Worm (Caenorhabditis elegans) whole organism, L1 larva: ENCODE results near the gene sre-37.
A peak's percentile ranks its signal among the peaks of the same experiment; 100 is the strongest.

Experiments used
- C16A3.4 ChIP-seq: fragments of 150-350 bp; optimal IDR thresholded peaks from 2 replicates; lab custom pipeline; 2014; ENCODE audit warnings: missing biosample characterization, missing genetic modification characterization
- C34B4.2 ChIP-seq: sonication (generic microtip); optimal IDR thresholded peaks from 2 replicates; lab custom pipeline; 2017; ENCODE audit warnings: mild to moderate bottlenecking, missing genetic modification characterization, missing compliant biosample characterization
- F16B12.6 ChIP-seq: fragments of 150-350 bp; optimal IDR thresholded peaks from 2 replicates; lab custom pipeline; 2014; ENCODE audit warnings: missing biosample characterization, missing genetic modification characterization
- Y116A8C.19 ChIP-seq: sonication (generic microtip); optimal IDR thresholded peaks from 2 replicates; lab custom pipeline; 2016; ENCODE audit warnings: missing compliant biosample characterization, missing genetic modification characterization, borderline replicate concordance
- aha-1 ChIP-seq: fragments of 150-350 bp; optimal IDR thresholded peaks from 2 replicates; lab custom pipeline; 2014; ENCODE audit warnings: missing biosample characterization, missing genetic modification characterization
- alr-1 ChIP-seq: fragments of 200-800 bp; sonication (Bioruptor generic); optimal IDR thresholded peaks from 2 replicates; lab custom pipeline; 2018; ENCODE audit warnings: borderline replicate concordance, mild to moderate bottlenecking, missing genetic modification characterization, missing compliant biosample characterization
- ama-1 ChIP-seq: fragments of 150-350 bp; optimal IDR thresholded peaks from 2 replicates; lab custom pipeline; 2014
- blmp-1 ChIP-seq: fragments of 150-350 bp; optimal IDR thresholded peaks from 2 replicates; lab custom pipeline; 2014; ENCODE audit warnings: missing biosample characterization, missing genetic modification characterization
- ceh-8 ChIP-seq: fragments of 200-800 bp; sonication (Bioruptor generic); optimal IDR thresholded peaks from 2 replicates; lab custom pipeline; 2018; ENCODE audit warnings: mild to moderate bottlenecking, missing genetic modification characterization, moderate library complexity, missing compliant biosample characterization
- ceh-82 ChIP-seq, 3 experiments: fragments of 150-350 bp in 1 of 3; sonication (generic microtip) in 2 of 3; optimal IDR thresholded peaks; 2 replicates each; lab custom pipeline; 2014 to 2017; ENCODE audit warnings: missing biosample characterization in 3 of 3, missing genetic modification characterization in 3 of 3
- dpl-1 ChIP-seq, 3 experiments: fragments of 150-350 bp in 2 of 3; sonication (generic microtip) in 1 of 3; optimal IDR thresholded peaks; 2 replicates each; lab custom pipeline; 2014 to 2017; ENCODE audit warnings: missing biosample characterization in 3 of 3, missing genetic modification characterization in 3 of 3, missing genetic modification reagents in 3 of 3
- dsc-1 ChIP-seq: sonication (generic microtip); optimal IDR thresholded peaks from 2 replicates; lab custom pipeline; 2016; ENCODE audit warnings: mild to moderate bottlenecking, missing genetic modification characterization, missing compliant biosample characterization
- efl-1 ChIP-seq, 4 experiments: fragments of 150-350 bp; optimal IDR thresholded peaks in 3 of 4; peaks in 1 of 4; 1 replicate in 1 of 4; 2 replicates in 3 of 4; lab custom pipeline; 2014; ENCODE audit warnings: missing biosample characterization in 2 of 4, missing genetic modification characterization in 2 of 4, missing genetic modification reagents in 2 of 4
- egl-13 ChIP-seq: sonication (generic microtip); optimal IDR thresholded peaks from 2 replicates; lab custom pipeline; 2016; ENCODE audit warnings: missing genotype, missing genetic modification reagents, missing genetic modification characterization, missing compliant biosample characterization
- elt-2 ChIP-seq: sonication (generic microtip); optimal IDR thresholded peaks from 2 replicates; lab custom pipeline; 2016; ENCODE audit warnings: missing genetic modification characterization, mild to moderate bottlenecking, inconsistent platforms, missing compliant biosample characterization, missing genetic modification reagents
- ets-5 ChIP-seq: fragments of 200-800 bp; sonication (Bioruptor generic); IDR thresholded peaks from 2 replicates; pipeline ENCODE4 v1.3.6; 2022; ENCODE audit warnings: missing genetic modification characterization, missing compliant biosample characterization
- fkh-10 ChIP-seq: sonication (generic microtip); optimal IDR thresholded peaks from 2 replicates; lab custom pipeline; 2017; ENCODE audit warnings: missing biosample characterization, missing genetic modification reagents, missing genetic modification characterization
- fkh-8 ChIP-seq: sonication (generic microtip); optimal IDR thresholded peaks from 2 replicates; lab custom pipeline; 2016; ENCODE audit warnings: mild to moderate bottlenecking, missing genetic modification characterization, missing compliant biosample characterization
- hlh-4 ChIP-seq: sonication (generic microtip); optimal IDR thresholded peaks from 2 replicates; lab custom pipeline; 2016; ENCODE audit warnings: mild to moderate bottlenecking, missing genetic modification characterization, missing compliant biosample characterization
- jun-1 ChIP-seq: fragments of 150-350 bp; optimal IDR thresholded peaks from 2 replicates; lab custom pipeline; 2014; ENCODE audit warnings: missing biosample characterization, missing genetic modification reagents, missing genetic modification characterization
- lin-15B ChIP-seq: fragments of 150-350 bp; sonication (generic microtip); optimal IDR thresholded peaks from 3 replicates; lab custom pipeline; 2014; ENCODE audit warnings: missing biosample characterization, missing genetic modification characterization
- lin-39 ChIP-seq: fragments of 150-350 bp; optimal IDR thresholded peaks from 2 replicates; lab custom pipeline; 2014; ENCODE audit warnings: missing biosample characterization, missing genetic modification reagents, missing genetic modification characterization
- mdl-1 ChIP-seq, 2 experiments: fragments of 150-350 bp; optimal IDR thresholded peaks; 2 replicates each; lab custom pipeline; 2014 to 2017; ENCODE audit warnings: missing biosample characterization in 2 of 2, missing genetic modification characterization in 2 of 2, inconsistent platforms in 1 of 2
- mep-1 ChIP-seq: fragments of 150-350 bp; optimal IDR thresholded peaks from 2 replicates; lab custom pipeline; 2014; ENCODE audit warnings: missing biosample characterization, missing genetic modification characterization
- nhr-11 ChIP-seq: fragments of 150-350 bp; optimal IDR thresholded peaks from 2 replicates; lab custom pipeline; 2014; ENCODE audit warnings: missing biosample characterization, missing genetic modification characterization
- nhr-12 ChIP-seq: sonication (generic microtip); optimal IDR thresholded peaks from 2 replicates; lab custom pipeline; 2017; ENCODE audit warnings: missing biosample characterization, missing genetic modification characterization
- nhr-19 ChIP-seq: fragments of 200-800 bp; sonication (Bioruptor generic); conservative IDR thresholded peaks from 2 replicates; pipeline ENCODE4 v1.3.6; 2022; ENCODE audit warnings: missing genetic modification characterization, missing compliant biosample characterization
- nhr-20 ChIP-seq: sonication (generic microtip); optimal IDR thresholded peaks from 2 replicates; lab custom pipeline; 2016; ENCODE audit warnings: mild to moderate bottlenecking, missing genetic modification characterization, missing compliant biosample characterization
- nhr-28 ChIP-seq: fragments of 150-350 bp; optimal IDR thresholded peaks from 2 replicates; lab custom pipeline; 2014; ENCODE audit warnings: missing biosample characterization, missing genetic modification characterization
- nhr-47 ChIP-seq: sonication (generic microtip); optimal IDR thresholded peaks from 2 replicates; lab custom pipeline; 2016; ENCODE audit warnings: mild to moderate bottlenecking, missing genetic modification characterization, moderate library complexity, missing compliant biosample characterization
- nhr-76 ChIP-seq: sonication (generic microtip); optimal IDR thresholded peaks from 2 replicates; lab custom pipeline; 2017; ENCODE audit warnings: missing biosample characterization, missing genetic modification characterization
- nhr-84 ChIP-seq: sonication (generic microtip); optimal IDR thresholded peaks from 2 replicates; lab custom pipeline; 2017; ENCODE audit warnings: missing biosample characterization, missing genetic modification characterization
- nhr-85 ChIP-seq: sonication (generic microtip); peaks from one replicate; lab custom pipeline; 2016; ENCODE audit warnings: missing genetic modification characterization, inconsistent platforms, missing compliant biosample characterization
- pag-3 ChIP-seq: sonication (generic microtip); optimal IDR thresholded peaks from 2 replicates; lab custom pipeline; 2017; ENCODE audit warnings: missing genetic modification characterization, mild to moderate bottlenecking, missing compliant biosample characterization, antibody characterized with exemption, borderline replicate concordance; ENCODE audit not compliant: insufficient read depth
- pax-3 ChIP-seq: fragments of 200-800 bp; sonication (Bioruptor generic); optimal IDR thresholded peaks from 2 replicates; lab custom pipeline; 2018; ENCODE audit warnings: mild to moderate bottlenecking, missing genetic modification characterization, moderate library complexity, missing compliant biosample characterization
- pqm-1 ChIP-seq: sonication (generic microtip); optimal IDR thresholded peaks from 3 replicates; lab custom pipeline; 2017; ENCODE audit warnings: missing biosample characterization, missing genetic modification characterization
- rnt-1 ChIP-seq: sonication (generic microtip); optimal IDR thresholded peaks from 2 replicates; lab custom pipeline; 2016; ENCODE audit warnings: mild to moderate bottlenecking, missing genetic modification characterization, moderate library complexity, missing compliant biosample characterization
- skn-1 ChIP-seq: fragments of 150-350 bp; optimal IDR thresholded peaks from 2 replicates; lab custom pipeline; 2014; ENCODE audit warnings: missing biosample characterization, missing genetic modification characterization
- snpc-4 ChIP-seq: fragments of 150-350 bp; optimal IDR thresholded peaks from 2 replicates; lab custom pipeline; 2014; ENCODE audit warnings: missing biosample characterization, missing genetic modification characterization
- snu-23 ChIP-seq: sonication (generic microtip); optimal IDR thresholded peaks from 2 replicates; lab custom pipeline; 2016; ENCODE audit warnings: missing genetic modification characterization, missing compliant biosample characterization
- sup-37 ChIP-seq: fragments of 200-800 bp; sonication (Bioruptor generic); optimal IDR thresholded peaks from 2 replicates; lab custom pipeline; 2018; ENCODE audit warnings: mild to moderate bottlenecking, missing genetic modification characterization, missing compliant biosample characterization
- tbx-2 ChIP-seq: sonication (generic microtip); optimal IDR thresholded peaks from 2 replicates; lab custom pipeline; 2016; ENCODE audit warnings: missing genetic modification characterization, missing compliant biosample characterization
- unc-86 ChIP-seq: sonication (generic microtip); optimal IDR thresholded peaks from 2 replicates; lab custom pipeline; 2016; ENCODE audit warnings: missing genetic modification characterization, missing compliant biosample characterization
- vab-15 ChIP-seq: sonication (generic microtip); optimal IDR thresholded peaks from 2 replicates; lab custom pipeline; 2017; ENCODE audit warnings: missing genotype, mild to moderate bottlenecking, missing genetic modification characterization, missing compliant biosample characterization
- xbp-1 ChIP-seq: sonication (generic microtip); optimal IDR thresholded peaks from 2 replicates; lab custom pipeline; 2016; ENCODE audit warnings: missing genetic modification characterization, missing compliant biosample characterization
- zag-1 ChIP-seq: fragments of 150-350 bp; optimal IDR thresholded peaks from 2 replicates; lab custom pipeline; 2014; ENCODE audit warnings: missing biosample characterization, missing genetic modification characterization
- zip-4 ChIP-seq: fragments of 200-800 bp; sonication (Bioruptor generic); optimal IDR thresholded peaks from 2 replicates; lab custom pipeline; 2018; ENCODE audit warnings: mild to moderate bottlenecking, missing genetic modification characterization, moderate library complexity, missing compliant biosample characterization

Gene sre-37

DNA sequence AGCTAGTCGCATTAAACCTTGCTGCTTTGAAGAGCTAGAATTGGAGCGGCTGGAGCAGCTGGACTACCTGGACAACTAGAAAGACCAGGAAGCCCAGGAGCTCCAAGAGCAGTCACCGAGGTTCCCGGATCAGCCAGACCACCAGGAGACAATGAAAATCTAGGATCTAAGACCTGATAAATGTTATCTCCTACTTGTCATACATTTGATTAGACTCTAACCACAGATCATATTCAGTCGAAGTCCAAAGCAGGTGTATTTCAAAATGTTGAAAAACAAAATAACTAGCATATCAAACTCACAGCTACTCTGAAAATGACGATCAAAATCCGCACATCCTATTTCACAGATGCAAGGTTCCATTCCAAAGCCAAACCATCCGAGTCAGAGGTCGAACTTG, 26.3 kb downstream of the sre-37 start, which contains the start of gene srz-6:
Gene srz-6 (plus strand): TSS at position 301 of the 400 bp plus-strand sequence.
- TF ChIP-seq jun-1 (no peak), fkh-8 (tag; lab: Kevin White, UChicago) (no peak), xbp-1 (tag; lab: Kevin White, UChicago) (no peak), pag-3 (no peak), elt-2 (tag; lab: Kevin White, UChicago) (no peak), nhr-28 (no peak), snu-23 (GFP tag; lab: Kevin White, UChicago) (no peak), skn-1 (tag; lab: Kevin White, UChicago) (no peak), Y116A8C.19 (tag; lab: Kevin White, UChicago) (no peak), nhr-19 (GFP tag; lab: Robert Waterston, UW) (no peak), pax-3 (tag; lab: Kevin White, UChicago) (no peak), tbx-2 (no peak), C34B4.2 (tag; lab: Kevin White, UChicago) (no peak), rnt-1 (tag; lab: Kevin White, UChicago) (no peak)

- TF ChIP-seq ceh-8 (GFP tag; lab: Kevin White, UChicago) (peak; percentile 50), jun-1 (no peak)
These were observed 28.4 kb downstream of the sre-37 start for ce11 chrII:12494067-12494477.

DNA sequence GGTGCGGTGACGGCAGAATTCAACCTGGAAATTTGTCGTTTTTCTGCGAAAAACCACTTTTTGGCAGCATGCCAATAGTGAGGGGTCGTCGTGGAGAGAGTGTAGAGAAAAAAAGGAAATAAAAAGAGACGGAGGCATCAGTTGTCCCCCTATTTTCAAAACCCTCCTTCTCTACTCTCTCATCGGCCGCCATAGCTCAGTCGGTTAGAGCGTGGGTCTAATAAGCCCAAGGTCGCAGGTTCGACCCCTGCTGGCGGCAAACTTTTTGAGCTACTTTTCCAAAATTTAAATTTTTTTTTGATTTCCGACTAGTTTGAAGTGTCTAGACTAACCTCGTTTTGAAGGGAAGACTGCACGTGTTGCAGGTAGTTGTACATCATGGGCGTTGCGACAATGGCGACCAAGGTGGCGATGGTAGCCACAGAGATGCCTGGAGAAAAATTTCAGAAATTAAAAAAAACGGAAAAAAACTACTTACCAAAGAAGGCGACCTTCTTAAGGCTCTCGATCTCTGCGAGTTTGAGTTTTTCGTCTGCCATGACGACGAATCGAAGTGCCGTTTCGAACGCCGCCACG, 29.0 kb downstream of the sre-37 start, which contains the start of gene col-85:
Gene col-85 (minus strand): TSS at position 540 of the 576 bp plus-strand sequence.
- TF ChIP-seq ceh-82 (tag; optimal IDR thresholded peaks at IDR 0.05; lab: Kevin White, UChicago) (peak; percentile 27 to 79 (median 55)), pag-3 (no peak), ets-5 (GFP tag; lab: Robert Waterston, UW) (no peak), egl-13 (tag; lab: Kevin White, UChicago) (no peak), mdl-1 (tag; optimal IDR thresholded peaks at IDR 0.05; lab: Kevin White, UChicago) (peak in 1 of 2 experiments; percentile 47), ama-1 (lab: Kevin White, UChicago) (no peak), jun-1 (peak; percentile 37), zip-4 (GFP tag; lab: Kevin White, UChicago) (no peak), snu-23 (GFP tag; lab: Kevin White, UChicago) (peak; percentile 84), nhr-28 (no peak), nhr-12 (tag; lab: Kevin White, UChicago) (no peak), fkh-10 (GFP tag; lab: Kevin White, UChicago) (peak; percentile 51), nhr-11 (tag; lab: Kevin White, UChicago) (no peak), nhr-47 (tag; lab: Kevin White, UChicago) (peak; percentile 82), nhr-84 (no peak), pax-3 (tag; lab: Kevin White, UChicago) (peak; percentile 47), nhr-76 (tag; lab: Kevin White, UChicago) (no peak), nhr-20 (tag; lab: Kevin White, UChicago) (peak; percentile 70), xbp-1 (tag; lab: Kevin White, UChicago) (peak; percentile 60), zag-1 (tag; lab: Kevin White, UChicago) (no peak), dsc-1 (tag; lab: Kevin White, UChicago) (peak; percentile 75), mep-1 (tag; lab: Kevin White, UChicago) (peak; percentile 56), snpc-4 (tag; lab: Kevin White, UChicago) (peak; percentile 90), vab-15 (tag; lab: Kevin White, UChicago) (peak; percentile 63), unc-86 (peak; percentile 49), fkh-8 (tag; lab: Kevin White, UChicago) (peak; percentile 83), dpl-1 (GFP tag; optimal IDR thresholded peaks at IDR 0.05; lab: Kevin White, UChicago) (peak; percentile 44 to 66 (median 54)), efl-1 (optimal IDR thresholded peaks at IDR 0.05; lab: Kevin White, UChicago) (peak; percentile 65 to 71), efl-1 (GFP tag; optimal IDR thresholded peaks at IDR 0.05 in 1 of 2; lab: Kevin White, UChicago) (peak; percentile 66 to 97), F16B12.6 (peak; percentile 19), blmp-1 (no peak), C16A3.4 (tag; lab: Kevin White, UChicago) (peak; percentile 65), sup-37 (GFP tag; lab: Kevin White, UChicago) (no peak), lin-15B (peak; percentile 16), nhr-85 (tag; lab: Kevin White, UChicago) (peak; percentile 72), lin-39 (tag; lab: Kevin White, UChicago) (no peak), hlh-4 (tag; lab: Kevin White, UChicago) (no peak), alr-1 (no peak), aha-1 (tag; lab: Kevin White, UChicago) (no peak), pqm-1 (tag; lab: Kevin White, UChicago) (peak; percentile 11), C34B4.2 (tag; lab: Kevin White, UChicago) (no peak)
